Worm (Caenorhabditis elegans): ENCODE data around the gene phy-4.
A peak's percentile ranks its signal among the peaks of the same experiment; 100 is the strongest.

The phy-4 gene

ce11 chrV:19517611-19518360, 4.3 kb upstream of the phy-4 start:
- TF ChIP-seq dox-1 (GFP tag; IDR thresholded peaks at IDR 0.05) = 0 out of 2 replicates have a peak, but pooled peaks have one; percentile 19
- TF ChIP-seq zfh-2 (GFP tag; conservative IDR thresholded peaks at IDR 0.05) = peak; percentile 56; the same call in 1 of the 2 replicates

ce11 chrV:19512260-19512947, 1.0 kb downstream of the phy-4 start, which contains the start of gene Y43F8B.19:
Gene Y43F8B.19, minus strand, starts transcription at chrV:19512310.
- TF ChIP-seq ceh-27 (GFP tag; optimal IDR thresholded peaks at IDR 0.05) (no peak), let-526 (GFP tag; IDR thresholded peaks at IDR 0.05) (no peak), nhr-27 (tag; optimal IDR thresholded peaks at IDR 0.05) (no peak), fkh-3 (tag; optimal IDR thresholded peaks at IDR 0.05) (no peak), Y56A3A.18 (GFP tag; IDR thresholded peaks at IDR 0.05) (no peak), repo-1 (tag; optimal IDR thresholded peaks at IDR 0.05) (no peak), zfh-2 (GFP tag; conservative IDR thresholded peaks at IDR 0.05) (no peak), lin-35 (GFP tag; optimal IDR thresholded peaks at IDR 0.05) (no peak), nhr-90 (tag; optimal IDR thresholded peaks at IDR 0.05) (no peak), ztf-22 (GFP tag; optimal IDR thresholded peaks at IDR 0.05) (no peak), unc-130 (GFP tag; optimal IDR thresholded peaks at IDR 0.05) (no peak), dpff-1 (tag; optimal IDR thresholded peaks at IDR 0.05) (no peak), nhr-80 (tag; optimal IDR thresholded peaks at IDR 0.05) (no peak), ama-1 (optimal IDR thresholded peaks at IDR 0.05) (no peak), ama-1 (GFP tag; optimal IDR thresholded peaks at IDR 0.05) (no peak)

ce11 chrV:19510925-19511324, 2.5 kb downstream of the phy-4 start:
- TF ChIP-seq zfh-2 (GFP tag; conservative IDR thresholded peaks at IDR 0.05) = peak; percentile 72; the same call in 1 of the 2 replicates
- TF ChIP-seq hmg-1.2 (GFP tag; IDR thresholded peaks at IDR 0.05) = no peak
- TF ChIP-seq madf-8 (GFP tag; conservative IDR thresholded peaks at IDR 0.05) = no peak

ce11 chrV:19510352-19510751, 3.1 kb downstream of the phy-4 start:
- TF ChIP-seq ztf-28 (GFP tag; IDR thresholded peaks at IDR 0.05) = no peak
- TF ChIP-seq madf-8 (GFP tag; conservative IDR thresholded peaks at IDR 0.05) = no peak
- TF ChIP-seq dox-1 (GFP tag; IDR thresholded peaks at IDR 0.05) = no peak
- no peak for TF ChIP-seq unc-130 (GFP tag; optimal IDR thresholded peaks at IDR 0.05)
- no peak for TF ChIP-seq C17E4.6 (GFP tag; IDR thresholded peaks at IDR 0.05)
- TF ChIP-seq gei-17 (GFP tag; optimal IDR thresholded peaks at IDR 0.05) = no peak
- TF ChIP-seq F57A8.1 (GFP tag; optimal IDR thresholded peaks at IDR 0.05) = no peak
- no peak for TF ChIP-seq repo-1 (tag; optimal IDR thresholded peaks at IDR 0.05)
- no peak for TF ChIP-seq F57C9.4 (tag; optimal IDR thresholded peaks at IDR 0.05)
- TF ChIP-seq ceh-91 (GFP tag; IDR thresholded peaks at IDR 0.05) = no peak
- TF ChIP-seq akir-1 (GFP tag; optimal IDR thresholded peaks at IDR 0.05) = no peak
- TF ChIP-seq tbp1 (GFP tag; optimal IDR thresholded peaks at IDR 0.05) = no peak

ce11 chrV:19509061-19509460, 4.4 kb downstream of the phy-4 start:
- TF ChIP-seq egrh-3 (GFP tag; IDR thresholded peaks at IDR 0.05) (peak; percentile 56; the same call in 1 of the 2 replicates), zfh-2 (GFP tag; conservative IDR thresholded peaks at IDR 0.05) (peak; percentile 80), ccch-3 (GFP tag; optimal IDR thresholded peaks at IDR 0.05) (no peak), lir-1 (GFP tag; conservative IDR thresholded peaks at IDR 0.05) (no peak), Y53G8AR.9 (GFP tag; conservative IDR thresholded peaks at IDR 0.05) (no peak)

Measured in whole organism, young adult.